Worm (Caenorhabditis elegans) whole organism, late embryonic: ENCODE data around the gene etc-1.

Experiments used
- C08G9.2 ChIP-seq: sonication (generic microtip); optimal IDR thresholded peaks from 2 replicates; lab custom pipeline; 2016; ENCODE audit warnings: mild to moderate bottlenecking, missing genetic modification characterization, moderate library complexity, missing compliant biosample characterization
- F13H6.1 ChIP-seq: sonication (generic microtip); optimal IDR thresholded peaks from 2 replicates; lab custom pipeline; 2016; ENCODE audit warnings: missing genetic modification characterization, missing compliant biosample characterization
- ama-1 ChIP-seq: fragments of 150-350 bp; optimal IDR thresholded peaks from 2 replicates; lab custom pipeline; 2014
- fax-1 ChIP-seq: sonication (generic microtip); optimal IDR thresholded peaks from 2 replicates; lab custom pipeline; 2016; ENCODE audit warnings: missing genotype, missing genetic modification characterization, missing compliant biosample characterization
- fkh-10 ChIP-seq: fragments of 150-350 bp; optimal IDR thresholded peaks from 2 replicates; lab custom pipeline; 2014; ENCODE audit warnings: missing biosample characterization, missing genetic modification reagents, missing genetic modification characterization
- hlh-13 ChIP-seq: fragments of 200-800 bp; sonication (Bioruptor generic); optimal IDR thresholded peaks from 2 replicates; lab custom pipeline; 2018; ENCODE audit warnings: mild to moderate bottlenecking, missing genetic modification characterization, missing compliant biosample characterization
- hlh-30 ChIP-seq: sonication (generic microtip); optimal IDR thresholded peaks from 2 replicates; lab custom pipeline; 2017; ENCODE audit warnings: antibody characterized with exemption, missing genetic modification characterization, missing compliant biosample characterization; ENCODE audit not compliant: insufficient read depth
- lin-11 ChIP-seq: fragments of 200-800 bp; sonication (Bioruptor generic); optimal IDR thresholded peaks from 2 replicates; lab custom pipeline; 2018; ENCODE audit warnings: mild to moderate bottlenecking, missing genetic modification characterization, missing compliant biosample characterization
- nfya-1 ChIP-seq: sonication (generic microtip); optimal IDR thresholded peaks from 2 replicates; lab custom pipeline; 2017; ENCODE audit warnings: missing genetic modification characterization, mild to moderate bottlenecking, missing compliant biosample characterization, antibody characterized with exemption, moderate library complexity
- pha-2 ChIP-seq: sonication (generic microtip); optimal IDR thresholded peaks from 2 replicates; lab custom pipeline; 2017; ENCODE audit warnings: mild to moderate bottlenecking, missing genetic modification characterization, missing compliant biosample characterization
- sdc-2 ChIP-seq: sonication (generic microtip); optimal IDR thresholded peaks from 2 replicates; lab custom pipeline; 2016; ENCODE audit warnings: missing genotype, missing genetic modification characterization, missing compliant biosample characterization
- sox-4 ChIP-seq: sonication (generic microtip); optimal IDR thresholded peaks from 2 replicates; lab custom pipeline; 2017; ENCODE audit warnings: mild to moderate bottlenecking, missing genetic modification characterization, inconsistent platforms, missing compliant biosample characterization
- unc-86 ChIP-seq: sonication (generic microtip); optimal IDR thresholded peaks from 2 replicates; lab custom pipeline; 2016; ENCODE audit warnings: missing genetic modification characterization, missing compliant biosample characterization

ce11 chrII:8679799-8680198 is 15.2 kb downstream of the etc-1 start:
- no peak for TF ChIP-seq unc-86 (tag; lab: Kevin White, UChicago)
- no peak for TF ChIP-seq sdc-2 (tag; lab: Kevin White, UChicago)
- no peak for TF ChIP-seq lin-11 (tag; lab: Kevin White, UChicago)
- TF ChIP-seq C08G9.2 (tag; lab: Kevin White, UChicago), result no peak
- no peak for TF ChIP-seq hlh-30
- no peak for TF ChIP-seq ama-1 (lab: Kevin White, UChicago)
- TF ChIP-seq fax-1 (tag; lab: Kevin White, UChicago), result no peak
- no peak for TF ChIP-seq fkh-10 (GFP tag; lab: Kevin White, UChicago)
- no peak for TF ChIP-seq pha-2 (tag; lab: Kevin White, UChicago)
- TF ChIP-seq nfya-1, result no peak
- no peak for TF ChIP-seq hlh-13 (GFP tag; lab: Kevin White, UChicago)
- TF ChIP-seq F13H6.1 (tag; lab: Kevin White, UChicago), result no peak
- no peak for TF ChIP-seq sox-4 (tag; lab: Kevin White, UChicago)
